Worm (Caenorhabditis elegans) whole organism, young adult: ENCODE measurements around the gene F48G7.12.

Experiments used
- aptf-3 ChIP-seq: fragments of 200-800 bp; sonication (Bioruptor generic); IDR thresholded peaks from 2 replicates; pipeline ENCODE4 v1.3.6; 2022; ENCODE audit warnings: missing genetic modification characterization, missing compliant biosample characterization
- lin-35 ChIP-seq, 3 experiments: fragments of 150-350 bp in 2 of 3; sonication (generic microtip) in 1 of 3; optimal IDR thresholded peaks; 2 replicates each; lab custom pipeline; 2014 to 2018; ENCODE audit warnings: missing biosample characterization in 3 of 3, missing genetic modification characterization in 3 of 3, missing genetic modification reagents in 3 of 3
- lin-40 ChIP-seq: sonication (generic microtip); optimal IDR thresholded peaks from 2 replicates; lab custom pipeline; 2016; ENCODE audit warnings: missing genetic modification characterization, mild to moderate bottlenecking, missing compliant biosample characterization, missing genotype, missing genetic modification reagents
- sea-2 ChIP-seq: fragments of 200-800 bp; sonication (Bioruptor generic); IDR thresholded peaks from 2 replicates; pipeline ENCODE4 v1.3.6; 2022; ENCODE audit warnings: missing genetic modification characterization, missing compliant biosample characterization
- somi-1 ChIP-seq: fragments of 200-800 bp; sonication (Bioruptor generic); optimal IDR thresholded peaks from 2 replicates; lab custom pipeline; 2018; ENCODE audit warnings: mild to moderate bottlenecking, missing genetic modification characterization, missing compliant biosample characterization
- unc-62 ChIP-seq: fragments of 150-350 bp; optimal IDR thresholded peaks from 2 replicates; lab custom pipeline; 2014; ENCODE audit warnings: missing biosample characterization, missing genetic modification reagents, missing genetic modification characterization

DNA sequence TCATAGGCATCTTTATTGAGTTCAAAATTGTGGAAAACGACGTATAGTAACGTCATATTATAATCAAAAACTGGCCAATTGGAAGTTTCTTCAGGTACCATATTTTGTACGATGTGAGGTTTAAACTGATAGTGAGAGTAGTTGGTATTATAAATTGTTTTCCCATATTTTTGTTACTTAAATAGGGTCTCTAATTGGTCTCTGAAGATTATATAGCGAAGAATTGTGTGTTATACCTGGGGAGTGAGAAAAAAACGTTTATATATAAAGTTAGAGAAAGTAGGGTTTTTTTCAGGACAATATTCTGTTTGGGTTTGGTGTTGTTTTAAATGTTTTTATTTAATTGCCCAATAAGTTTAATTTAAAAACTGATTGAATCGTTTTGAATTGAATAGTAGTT is 21.1 kb downstream of the F48G7.12 start, which contains the start of gene srt-17:
- TF ChIP-seq somi-1 (GFP tag; lab: Kevin White, UChicago) (no peak), lin-35 (GFP tag; optimal IDR thresholded peaks at IDR 0.05; lab: Kevin White, UChicago) (no peak), sea-2 (no peak), aptf-3 (GFP tag; lab: Robert Waterston, UW) (no peak), unc-62 (GFP tag; lab: Kevin White, UChicago) (no peak), lin-40 (no peak)
